Worm (Caenorhabditis elegans) whole organism, late embryonic: ENCODE results near the gene ZK1290.7.

ENCODE experiments used
- T23F11.4 ChIP-seq: fragments of 200-800 bp; sonication (Bioruptor generic); optimal IDR thresholded peaks from 2 replicates; lab custom pipeline; 2018; ENCODE audit warnings: mild to moderate bottlenecking, missing genetic modification characterization, missing compliant biosample characterization
- ama-1 ChIP-seq: fragments of 150-350 bp; optimal IDR thresholded peaks from 2 replicates; lab custom pipeline; 2014
- ceh-18 ChIP-seq: sonication (generic microtip); optimal IDR thresholded peaks from 2 replicates; lab custom pipeline; 2016; ENCODE audit warnings: missing genetic modification characterization, missing compliant biosample characterization
- ceh-24 ChIP-seq: sonication (generic microtip); optimal IDR thresholded peaks from 2 replicates; lab custom pipeline; 2016; ENCODE audit warnings: mild to moderate bottlenecking, missing genetic modification characterization, missing compliant biosample characterization
- ceh-34 ChIP-seq: sonication (generic microtip); optimal IDR thresholded peaks from 2 replicates; lab custom pipeline; 2016; ENCODE audit warnings: mild to moderate bottlenecking, missing genetic modification characterization, missing compliant biosample characterization
- ceh-6 ChIP-seq: fragments of 200-800 bp; sonication (Bioruptor generic); optimal IDR thresholded peaks from 2 replicates; lab custom pipeline; 2018; ENCODE audit warnings: mild to moderate bottlenecking, missing genetic modification characterization, missing compliant biosample characterization
- ets-4 ChIP-seq: sonication (generic microtip); optimal IDR thresholded peaks from 2 replicates; lab custom pipeline; 2016; ENCODE audit warnings: missing genetic modification characterization, missing compliant biosample characterization
- fkh-10 ChIP-seq: fragments of 150-350 bp; optimal IDR thresholded peaks from 2 replicates; lab custom pipeline; 2014; ENCODE audit warnings: missing biosample characterization, missing genetic modification reagents, missing genetic modification characterization
- nhr-11 ChIP-seq: fragments of 150-350 bp; optimal IDR thresholded peaks from 2 replicates; lab custom pipeline; 2014; ENCODE audit warnings: missing biosample characterization, missing genetic modification characterization
- pqm-1 ChIP-seq: sonication (generic microtip); optimal IDR thresholded peaks from 2 replicates; lab custom pipeline; 2016; ENCODE audit warnings: missing genetic modification characterization, missing compliant biosample characterization
- sox-2 ChIP-seq: fragments of 200-800 bp; sonication (Bioruptor generic); IDR thresholded peaks from 2 replicates; pipeline ENCODE4 v1.3.6; 2022; ENCODE audit warnings: missing genetic modification reagents, missing genetic modification characterization, missing compliant biosample characterization
- tbx-2 ChIP-seq: sonication (generic microtip); optimal IDR thresholded peaks from 2 replicates; lab custom pipeline; 2016; ENCODE audit warnings: missing genetic modification characterization, missing compliant biosample characterization

ce11 chrII:7545364-7545763 lies 20.0 kb upstream of the ZK1290.7 start:
- TF ChIP-seq T23F11.4 (GFP tag; lab: Kevin White, UChicago): no peak
- TF ChIP-seq ceh-24 (tag; lab: Kevin White, UChicago): no peak
- TF ChIP-seq ama-1: no peak
- no peak for TF ChIP-seq pqm-1 (tag; lab: Kevin White, UChicago)
- no peak for TF ChIP-seq ceh-18
- TF ChIP-seq nhr-11 (tag; lab: Kevin White, UChicago): no peak
- no peak for TF ChIP-seq ets-4
- no peak for TF ChIP-seq tbx-2 (tag; lab: Kevin White, UChicago)
- TF ChIP-seq sox-2 (GFP tag; lab: Robert Waterston, UW): no peak
- no peak for TF ChIP-seq fkh-10 (GFP tag; lab: Kevin White, UChicago)
- no peak for TF ChIP-seq ceh-34 (tag; lab: Kevin White, UChicago)
- TF ChIP-seq ceh-6 (GFP tag; lab: Kevin White, UChicago): no peak
